Fruit fly (Drosophila melanogaster): ENCODE results near the gene CG17190.

The CG17190 gene

DNA sequence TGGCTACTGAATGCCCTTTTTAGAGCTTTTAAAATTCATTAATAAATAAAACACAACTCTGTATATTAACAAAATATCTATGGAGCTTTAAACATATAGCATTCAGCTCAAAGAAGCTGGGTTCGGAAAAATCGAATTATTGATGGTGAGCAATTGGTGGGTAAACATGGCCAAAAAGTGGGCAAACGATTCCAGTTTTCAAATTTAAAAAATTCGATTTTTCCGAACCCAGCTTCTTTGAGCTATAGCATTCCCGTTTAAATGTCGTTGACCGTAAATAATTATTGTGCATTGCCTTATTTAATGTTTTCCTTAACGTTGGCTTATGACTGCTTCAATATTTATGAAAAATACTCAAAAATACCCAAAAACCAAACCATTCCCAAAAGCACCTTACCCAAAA lies 11.7 kb downstream of the CG17190 start (continued):
- TF ChIP-seq Sox102F (GFP tag; optimal IDR thresholded peaks at IDR 0.05): peak; percentile 35
- peak; percentile 44 for TF ChIP-seq Sox15 (GFP tag; optimal IDR thresholded peaks at IDR 0.05)
- peak; percentile 39 for TF ChIP-seq Sox14 (GFP tag; optimal IDR thresholded peaks at IDR 0.05)
- TF ChIP-seq CG31627 (GFP tag; optimal IDR thresholded peaks at IDR 0.05): peak; percentile 59
- TF ChIP-seq topi (GFP tag; optimal IDR thresholded peaks at IDR 0.05): peak; percentile 74
- no peak for TF ChIP-seq CG11294 (GFP tag; IDR thresholded peaks at IDR 0.05)
- no peak for TF ChIP-seq Lpt (GFP tag; optimal IDR thresholded peaks at IDR 0.05)
- peak; percentile 53 for TF ChIP-seq cyc (GFP tag; optimal IDR thresholded peaks at IDR 0.05)
- TF ChIP-seq CG3032 (tag; optimal IDR thresholded peaks at IDR 0.05): peak; percentile 44
- TF ChIP-seq pdm3 (GFP tag; optimal IDR thresholded peaks at IDR 0.05): peak; percentile 57
- TF ChIP-seq CG4318 (GFP tag; optimal IDR thresholded peaks at IDR 0.05): peak; percentile 23
- TF ChIP-seq svp (GFP tag): peak; percentile 79
- TF ChIP-seq eg (GFP tag; IDR thresholded peaks at IDR 0.05): no peak
- no peak for TF ChIP-seq CG7368 (GFP tag; optimal IDR thresholded peaks at IDR 0.05)
- peak; percentile 49 for TF ChIP-seq Hr4 (GFP tag; optimal IDR thresholded peaks at IDR 0.05)
- no peak for TF ChIP-seq CG15336 (GFP tag; IDR thresholded peaks at IDR 0.05)
- TF ChIP-seq fkh (GFP tag; optimal IDR thresholded peaks at IDR 0.05): no peak
- no peak for TF ChIP-seq fd85E (GFP tag; optimal IDR thresholded peaks at IDR 0.05)
- peak; percentile 37 for TF ChIP-seq CG8632 (GFP tag; optimal IDR thresholded peaks at IDR 0.05)
- TF ChIP-seq esn (GFP tag; optimal IDR thresholded peaks at IDR 0.05): peak; percentile 71
- no peak for TF ChIP-seq vri (GFP tag; optimal IDR thresholded peaks at IDR 0.05)
- TF ChIP-seq CG6276 (GFP tag; optimal IDR thresholded peaks at IDR 0.05): no peak
- no peak for TF ChIP-seq CG1621 (tag; optimal IDR thresholded peaks at IDR 0.05)
- peak; percentile 43 for TF ChIP-seq CG6808 (GFP tag; optimal IDR thresholded peaks at IDR 0.05)
- TF ChIP-seq Gug (GFP tag; IDR thresholded peaks at IDR 0.05): no peak
- TF ChIP-seq lz (GFP tag; optimal IDR thresholded peaks at IDR 0.05): peak; percentile 49
- TF ChIP-seq CG8119 (GFP tag; IDR thresholded peaks at IDR 0.05): 0 out of 3 replicates have a peak, but pooled peaks have one; percentile 14

DNA sequence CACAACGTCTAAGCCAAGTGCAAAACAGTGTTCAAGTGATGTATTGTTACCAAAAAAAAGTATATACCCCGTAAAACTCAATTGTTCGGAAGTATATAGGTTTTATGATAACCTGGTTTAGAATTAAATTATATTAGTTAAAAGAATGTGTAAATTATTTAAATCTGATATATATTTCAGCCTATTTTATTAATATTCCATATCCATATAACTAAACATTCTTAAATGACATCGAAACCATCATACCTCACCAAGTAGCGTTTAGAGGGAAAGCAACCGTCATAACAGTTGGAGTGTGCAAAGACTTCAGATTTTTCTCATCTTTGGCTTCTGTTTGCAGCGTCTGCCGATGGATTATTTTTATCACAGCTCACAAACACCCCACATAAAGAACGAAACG lies 13.8 kb downstream of the CG17190 start:
- TF ChIP-seq cyc (GFP tag; optimal IDR thresholded peaks at IDR 0.05) (peak; percentile 63), CG6792 (GFP tag; optimal IDR thresholded peaks at IDR 0.05) (peak; percentile 75), dac (GFP tag; optimal IDR thresholded peaks at IDR 0.05) (peak; percentile 32), Sox15 (GFP tag; optimal IDR thresholded peaks at IDR 0.05) (peak; percentile 50), Hr38 (GFP tag; optimal IDR thresholded peaks at IDR 0.05) (no peak), net (GFP tag; optimal IDR thresholded peaks at IDR 0.05) (peak; percentile 80), CG16779 (tag; optimal IDR thresholded peaks at IDR 0.05) (peak; percentile 46), Hr39 (GFP tag; optimal IDR thresholded peaks at IDR 0.05) (peak; percentile 60), Ets21C (GFP tag; optimal IDR thresholded peaks at IDR 0.05) (peak; percentile 33), CG9139 (GFP tag; optimal IDR thresholded peaks at IDR 0.05) (peak; percentile 52), Hr4 (GFP tag; optimal IDR thresholded peaks at IDR 0.05) (peak; percentile 74), ss (GFP tag; optimal IDR thresholded peaks at IDR 0.05) (peak; percentile 20 to 54), Ets96B (tag; optimal IDR thresholded peaks at IDR 0.05) (peak; percentile 85), Eip93F (GFP tag; optimal IDR thresholded peaks at IDR 0.05) (no peak), CG11762 (GFP tag; optimal IDR thresholded peaks at IDR 0.05; ENCODE audit: insufficient read depth) (peak; percentile 71), CG6808 (GFP tag; optimal IDR thresholded peaks at IDR 0.05) (peak; percentile 73), Smox (GFP tag; optimal IDR thresholded peaks at IDR 0.05) (peak; percentile 73), fd59A (GFP tag; optimal IDR thresholded peaks at IDR 0.05) (peak; percentile 60), CG3032 (tag; optimal IDR thresholded peaks at IDR 0.05) (peak; percentile 83), CG6854 (GFP tag; optimal IDR thresholded peaks at IDR 0.05) (peak; percentile 17), fd85E (GFP tag; optimal IDR thresholded peaks at IDR 0.05) (no peak), CG1621 (tag; optimal IDR thresholded peaks at IDR 0.05) (peak; percentile 56), Met (GFP tag; optimal IDR thresholded peaks at IDR 0.05) (peak; percentile 73), CG6163 (GFP tag; IDR thresholded peaks at IDR 0.05) (peak; percentile 80), CG11294 (GFP tag; IDR thresholded peaks at IDR 0.05) (peak; percentile 58), dsx (GFP tag; optimal IDR thresholded peaks at IDR 0.05; ENCODE audit: poor library complexity, severe bottlenecking) (peak; percentile 83), Sox102F (GFP tag; optimal IDR thresholded peaks at IDR 0.05) (peak; percentile 72), CG34406 (GFP tag; optimal IDR thresholded peaks at IDR 0.05) (peak; percentile 82), spab (GFP tag; optimal IDR thresholded peaks at IDR 0.05) (peak; percentile 64), CG8632 (GFP tag; optimal IDR thresholded peaks at IDR 0.05) (peak; percentile 79), fkh (GFP tag; optimal IDR thresholded peaks at IDR 0.05) (no peak), CG32006 (GFP tag; optimal IDR thresholded peaks at IDR 0.05) (peak; percentile 87), CG7368 (GFP tag; optimal IDR thresholded peaks at IDR 0.05) (peak; percentile 62), CG3919 (GFP tag; optimal IDR thresholded peaks at IDR 0.05) (peak; percentile 82), Eip75B (GFP tag; optimal IDR thresholded peaks at IDR 0.05) (peak; percentile 58)

Measured in whole organism, prepupa.